Fruit fly (Drosophila melanogaster): ENCODE data around the gene fy.

fy gene

DNA sequence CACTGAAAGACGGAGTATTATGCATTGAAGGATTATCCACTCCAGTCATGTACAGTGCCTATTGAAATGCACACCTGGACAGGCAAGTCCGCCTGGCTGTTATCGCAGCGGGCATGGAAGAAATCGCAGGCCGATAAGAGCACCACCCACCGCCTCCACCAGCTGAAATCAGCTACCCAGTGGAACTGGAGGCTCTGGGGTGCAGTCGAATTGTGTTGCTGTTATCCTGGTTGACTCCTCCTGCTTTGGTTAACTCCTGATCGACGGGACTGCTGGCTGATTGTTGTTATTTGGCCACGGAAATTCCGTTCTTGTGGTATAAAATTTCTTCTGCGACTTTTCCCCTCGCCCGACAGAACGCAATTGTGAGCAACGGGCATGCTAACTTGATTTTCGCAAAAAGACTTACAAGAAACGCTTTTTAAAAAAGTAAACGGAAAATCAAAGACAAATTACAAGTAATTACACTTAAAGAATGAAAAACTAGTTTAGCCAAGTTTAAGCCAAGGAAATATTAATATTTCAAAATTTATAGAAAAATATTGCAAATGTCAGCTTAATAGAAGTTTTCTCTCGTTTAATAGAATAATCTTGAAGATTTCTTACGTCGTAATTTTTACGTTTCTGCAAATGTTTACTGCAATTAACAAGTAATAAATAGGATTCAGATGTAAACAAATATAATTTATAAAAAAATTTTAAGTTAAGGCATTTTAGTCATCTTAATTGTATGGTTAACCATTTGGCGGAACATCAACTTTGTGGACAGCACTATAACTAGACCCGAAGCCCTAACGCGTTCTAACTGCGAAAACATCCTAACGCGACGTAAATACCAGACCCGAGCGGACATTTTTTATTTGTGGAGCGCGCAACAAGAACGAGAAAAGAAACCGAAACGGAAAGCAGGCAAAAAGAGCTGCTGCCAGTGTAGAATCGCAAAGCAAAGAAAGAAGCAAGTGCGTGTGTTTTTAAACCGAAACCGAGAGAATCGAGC, 12.1 kb upstream of the fy start, which contains the start of the genes CG13398 and Akap200 (continued):
- TF ChIP-seq CG14965 (GFP tag; optimal IDR thresholded peaks at IDR 0.05; ENCODE audit: borderline replicate concordance) (no peak), CG10565 (GFP tag; optimal IDR thresholded peaks at IDR 0.05) (no peak), crc (GFP tag; optimal IDR thresholded peaks at IDR 0.05) (no peak), chn (GFP tag; optimal IDR thresholded peaks at IDR 0.05) (peak; percentile 50), CG12104 (GFP tag; optimal IDR thresholded peaks at IDR 0.05) (peak; percentile 14), CG2202 (tag; optimal IDR thresholded peaks at IDR 0.05) (no peak), usp (GFP tag; optimal IDR thresholded peaks at IDR 0.05) (no peak), gsb-n (tag; optimal IDR thresholded peaks at IDR 0.05) (peak; percentile 11), Bdp1 (GFP tag; optimal IDR thresholded peaks at IDR 0.05) (no peak), ERR (GFP tag; optimal IDR thresholded peaks at IDR 0.05) (no peak)

- TF ChIP-seq Nf-YB (GFP tag; optimal IDR thresholded peaks at IDR 0.05) (no peak), Blimp-1 (GFP tag; optimal IDR thresholded peaks at IDR 0.05) (peak; percentile 60), bsh (GFP tag; optimal IDR thresholded peaks at IDR 0.05) (peak in 1 of 2 experiments; percentile 12), ato (GFP tag; IDR thresholded peaks at IDR 0.05; ENCODE audit: partially characterized antibody) (peak; percentile 46; the same call in 1 of the 2 replicates), pho (GFP tag; optimal IDR thresholded peaks at IDR 0.05) (no peak), Trl (optimal IDR thresholded peaks at IDR 0.05) (peak in 1 of 2 experiments; percentile 52), Trl (GFP tag; optimal IDR thresholded peaks at IDR 0.05) (no peak), Gug (GFP tag; IDR thresholded peaks at IDR 0.05) (no peak), crol (GFP tag; IDR thresholded peaks at IDR 0.05) (0 out of 2 replicates have a peak, but pooled peaks have one; percentile 9), HLH3B (GFP tag; IDR thresholded peaks at IDR 0.05) (0 out of 2 replicates have a peak, but pooled peaks have one; percentile 14), CG15601 (tag; optimal IDR thresholded peaks at IDR 0.05) (no peak), HLHmδ (GFP tag; optimal IDR thresholded peaks at IDR 0.05) (peak; percentile 46), Rfx (GFP tag; IDR thresholded peaks at IDR 0.05) (0 out of 2 replicates have a peak, but pooled peaks have one; percentile 6), CG17802 (tag; optimal IDR thresholded peaks at IDR 0.05) (peak; percentile 38), Abd-B (GFP tag; optimal IDR thresholded peaks at IDR 0.05) (no peak), nom (GFP tag; optimal IDR thresholded peaks at IDR 0.05) (peak; percentile 43), CG4424 (GFP tag; optimal IDR thresholded peaks at IDR 0.05) (no peak), Mrtf (GFP tag; IDR thresholded peaks at IDR 0.05) (no peak), CG14710 (tag; optimal IDR thresholded peaks at IDR 0.05) (peak; percentile 10), CG11247 (GFP tag; IDR thresholded peaks at IDR 0.05) (no peak), D19A (tag; optimal IDR thresholded peaks at IDR 0.05) (peak; percentile 86), cas (GFP tag; IDR thresholded peaks at IDR 0.05) (0 out of 2 replicates have a peak, but pooled peaks have one; percentile 17), CG11456 (GFP tag; IDR thresholded peaks at IDR 0.05) (no peak), row (GFP tag; IDR thresholded peaks at IDR 0.05) (0 out of 3 replicates have a peak, but pooled peaks have one; percentile 10)
Measured at dm6 chr2L:8411530-8411929, 8.4 kb upstream of the fy start, which contains the start of gene Naglu. Gene Naglu, minus strand, starts transcription at chr2L:8411868.
